Fruit fly (Drosophila melanogaster) S2 (cell line): ENCODE results near the gene CG15034.

ENCODE experiments used
- CG8478 ChIP-seq: fragments of >200 bp; optimal IDR thresholded peaks from 2 replicates; lab custom pipeline; 2018
- CTCF ChIP-seq, 2 experiments: fragments of >200 bp; optimal IDR thresholded peaks; 2 replicates each; lab custom pipeline; 2018

The CG15034 gene

dm6 chrX:7319053-7319702, 28.1 kb downstream of the CG15034 start:
- TF ChIP-seq CTCF (optimal IDR thresholded peaks at IDR 0.05; lab: Kevin White, UChicago) (no peak), CG8478 (lab: Kevin White, UChicago) (no peak)

DNA sequence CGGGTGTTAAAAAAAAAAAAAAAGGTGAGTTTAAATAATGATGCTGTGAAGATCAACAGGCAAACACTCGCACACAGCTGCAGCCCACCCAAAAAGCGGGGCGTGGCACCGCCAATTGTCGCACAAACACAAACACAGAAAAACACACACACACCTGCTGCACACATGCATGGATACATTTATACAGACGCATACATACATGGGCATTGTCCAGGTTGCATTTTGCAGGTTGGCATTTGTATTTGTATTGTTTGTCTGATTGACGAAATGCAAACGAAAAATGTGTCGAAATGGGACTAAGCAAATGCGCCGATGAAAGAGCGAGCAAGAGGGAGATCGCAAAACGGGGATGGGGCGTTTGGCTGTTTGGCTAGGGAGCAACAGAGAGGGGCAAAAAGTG, 28.8 kb downstream of the CG15034 start:
- TF ChIP-seq CG8478 (lab: Kevin White, UChicago): no peak
- no peak for TF ChIP-seq CTCF (optimal IDR thresholded peaks at IDR 0.05; lab: Kevin White, UChicago)

DNA sequence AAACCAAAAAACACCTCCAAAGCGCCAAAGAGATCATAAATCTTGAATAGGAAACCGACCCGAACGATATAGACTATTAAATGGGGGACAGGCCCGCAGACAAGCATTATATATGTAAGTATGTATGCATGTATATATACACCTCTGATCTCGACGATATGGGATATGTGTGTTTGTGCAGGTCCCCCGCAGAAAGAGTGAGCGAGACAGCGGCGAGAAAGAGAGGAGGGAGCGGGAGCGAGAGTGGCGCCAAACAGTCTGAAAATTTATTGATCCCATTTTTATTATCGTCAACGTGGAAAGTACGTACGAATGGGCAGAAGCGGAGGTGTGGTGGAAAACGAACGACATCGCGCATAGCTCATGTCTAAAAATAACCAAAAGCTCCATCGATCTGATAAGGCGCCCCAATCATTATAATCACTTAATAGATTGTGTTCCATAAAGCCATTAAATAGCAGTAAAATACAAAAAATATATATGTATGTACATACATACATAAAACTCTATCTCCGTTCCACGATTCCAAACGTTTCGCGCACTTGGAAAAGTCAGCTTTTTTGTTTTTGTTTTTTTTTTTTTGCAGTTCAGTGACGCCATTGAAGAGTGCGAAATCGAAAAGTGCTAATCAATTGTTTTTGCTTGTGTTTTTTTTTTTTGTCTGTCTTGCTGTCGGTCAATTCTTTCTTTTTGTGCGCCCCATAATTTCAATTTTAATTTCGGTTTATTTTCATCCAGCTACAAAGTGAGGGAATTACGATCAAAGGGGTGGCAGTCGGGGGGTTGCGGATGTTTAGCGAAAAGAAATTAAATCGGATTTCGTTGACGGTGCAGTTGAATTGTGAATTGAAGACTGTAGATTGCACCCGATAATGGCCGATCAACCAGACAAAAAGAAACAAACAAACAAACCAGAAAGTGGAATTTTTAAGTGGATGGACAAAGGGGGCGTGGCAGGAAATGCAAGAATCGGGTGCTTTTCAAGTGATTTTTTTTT, 29.8 kb downstream of the CG15034 start:
- no peak for TF ChIP-seq CG8478 (lab: Kevin White, UChicago)
- no peak for TF ChIP-seq CTCF (optimal IDR thresholded peaks at IDR 0.05; lab: Kevin White, UChicago)

DNA sequence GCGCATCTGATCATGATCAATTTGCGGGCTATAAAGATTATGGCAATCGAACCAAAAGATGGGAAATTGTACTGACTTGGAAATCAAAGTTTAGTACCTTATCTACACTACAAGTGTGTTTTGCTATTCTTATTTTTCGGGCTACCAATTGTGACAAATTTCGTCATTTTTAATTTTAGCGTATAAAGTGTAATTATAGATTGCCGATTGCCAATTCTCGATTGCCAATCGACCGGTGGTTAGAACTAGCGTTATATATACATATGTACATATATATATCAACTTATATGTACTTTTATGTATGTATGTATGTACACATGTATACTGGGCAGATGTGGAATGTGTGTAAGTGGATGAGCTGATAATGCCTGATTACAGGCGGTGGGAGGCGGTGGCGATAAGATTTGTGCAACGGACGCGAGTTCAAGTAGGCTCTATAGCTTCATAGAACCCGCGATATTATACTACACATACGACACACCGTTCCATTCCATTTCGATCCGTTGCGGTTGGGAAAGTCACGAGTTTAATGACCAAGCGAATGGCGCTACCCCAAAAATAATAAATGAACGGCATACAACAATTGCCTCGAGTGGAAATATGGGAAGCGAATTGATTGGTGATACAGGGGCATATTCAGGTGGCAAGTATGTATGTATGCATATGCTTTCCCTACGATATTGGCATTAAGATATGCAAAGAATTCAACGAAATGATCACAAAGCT, 31.2 kb downstream of the CG15034 start:
- no peak for TF ChIP-seq CTCF (optimal IDR thresholded peaks at IDR 0.05; lab: Kevin White, UChicago)
- no peak for TF ChIP-seq CG8478 (lab: Kevin White, UChicago)

DNA sequence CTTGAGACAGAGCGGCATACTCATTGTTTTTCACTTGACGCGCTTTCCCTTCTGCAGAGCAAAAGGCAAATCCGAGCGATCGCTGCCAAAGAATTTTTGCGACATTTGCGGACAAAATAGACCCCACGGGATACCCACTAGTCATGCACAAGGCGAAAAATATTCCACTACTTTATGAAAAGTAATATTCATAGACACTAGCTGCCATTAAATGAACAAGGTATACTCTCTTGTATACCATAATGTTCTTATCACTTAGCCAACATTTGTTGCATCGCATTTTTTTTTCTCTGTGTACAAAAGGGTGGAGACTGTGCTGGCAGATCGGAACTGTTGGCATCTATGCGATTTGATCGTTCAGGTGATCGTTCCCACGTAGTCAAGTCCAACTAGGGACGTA, 34.9 kb downstream of the CG15034 start:
- no peak for TF ChIP-seq CG8478 (lab: Kevin White, UChicago)
- TF ChIP-seq CTCF (optimal IDR thresholded peaks at IDR 0.05; lab: Kevin White, UChicago): no peak

DNA sequence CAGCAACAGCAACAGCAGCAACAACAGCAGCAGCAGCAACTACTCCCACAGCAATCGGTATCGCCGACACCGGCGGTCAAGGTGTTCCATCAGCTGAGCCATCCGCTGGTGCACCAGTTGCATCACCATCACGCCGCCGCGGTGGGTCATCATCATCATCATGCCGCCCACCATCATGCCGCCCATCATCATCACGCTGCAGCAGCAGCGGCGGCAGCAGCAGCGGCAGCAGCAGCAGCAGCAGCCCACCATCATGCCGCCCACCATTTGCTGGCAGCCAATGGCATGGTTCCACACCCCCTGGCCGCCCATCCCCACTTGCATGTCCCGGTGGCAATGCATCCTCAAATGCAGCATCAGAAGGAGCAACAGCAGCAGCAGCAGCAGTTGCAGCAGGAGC, 38.5 kb downstream of the CG15034 start:
- no peak for TF ChIP-seq CTCF (optimal IDR thresholded peaks at IDR 0.05; lab: Kevin White, UChicago)
- no peak for TF ChIP-seq CG8478 (lab: Kevin White, UChicago)

- peak in 1 of 2 experiments; percentile 21 for TF ChIP-seq CTCF (optimal IDR thresholded peaks at IDR 0.05; lab: Kevin White, UChicago)
- TF ChIP-seq CG8478 (lab: Kevin White, UChicago): no peak
These were observed 39.7 kb downstream of the CG15034 start, which contains the start of gene brk for dm6 chrX:7307478-7308200. Gene brk (plus strand): TSS chrX:7307939.

DNA sequence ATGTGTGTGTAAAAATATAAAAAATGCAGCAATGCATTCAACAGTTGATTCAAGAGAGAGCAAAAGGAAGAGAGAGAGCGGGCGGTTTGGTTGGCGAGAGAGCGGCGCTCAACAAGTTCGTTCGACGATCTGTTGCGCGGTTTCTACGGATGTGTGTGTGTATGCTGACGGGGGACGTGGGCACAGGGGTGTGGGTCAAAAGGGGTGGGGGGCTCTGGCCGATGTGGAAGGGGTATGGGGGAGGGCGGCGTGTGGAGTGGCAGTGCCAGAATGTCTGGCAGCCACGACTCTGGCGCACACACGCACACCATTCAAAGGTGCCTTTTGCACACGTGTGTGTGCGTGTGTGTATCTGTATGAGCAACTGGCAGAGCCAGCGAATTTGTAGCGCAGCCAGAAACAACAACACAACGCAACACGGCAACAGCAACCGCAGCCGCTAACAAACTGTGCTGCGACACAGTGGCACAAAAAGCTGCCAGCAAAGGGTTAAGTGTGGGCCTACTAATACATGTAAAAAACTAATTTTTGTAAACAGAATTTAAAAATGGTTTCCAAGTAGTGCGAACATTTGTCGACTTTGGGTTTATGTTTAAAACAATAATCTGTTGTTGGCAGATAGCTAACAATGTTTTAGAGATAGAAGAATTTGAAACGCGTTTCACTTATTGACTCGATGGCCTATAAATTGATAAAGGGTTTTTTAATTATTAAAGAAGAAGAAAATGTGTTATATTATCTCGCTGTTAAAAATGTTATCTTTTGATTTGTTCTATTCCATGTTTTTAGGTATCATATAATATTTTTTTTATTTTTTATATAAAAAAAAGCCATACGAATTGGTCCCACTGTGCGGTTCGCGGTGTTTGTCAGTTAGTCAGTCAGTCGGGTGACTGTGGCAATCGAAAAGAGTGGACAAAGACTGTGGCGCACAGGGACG, 40.5 kb downstream of the CG15034 start:
- no peak for TF ChIP-seq CG8478 (lab: Kevin White, UChicago)
- no peak for TF ChIP-seq CTCF (optimal IDR thresholded peaks at IDR 0.05; lab: Kevin White, UChicago)

dm6 chrX:7305753-7306338, 41.5 kb downstream of the CG15034 start:
- TF ChIP-seq CTCF (optimal IDR thresholded peaks at IDR 0.05; lab: Kevin White, UChicago): no peak
- no peak for TF ChIP-seq CG8478 (lab: Kevin White, UChicago)

DNA sequence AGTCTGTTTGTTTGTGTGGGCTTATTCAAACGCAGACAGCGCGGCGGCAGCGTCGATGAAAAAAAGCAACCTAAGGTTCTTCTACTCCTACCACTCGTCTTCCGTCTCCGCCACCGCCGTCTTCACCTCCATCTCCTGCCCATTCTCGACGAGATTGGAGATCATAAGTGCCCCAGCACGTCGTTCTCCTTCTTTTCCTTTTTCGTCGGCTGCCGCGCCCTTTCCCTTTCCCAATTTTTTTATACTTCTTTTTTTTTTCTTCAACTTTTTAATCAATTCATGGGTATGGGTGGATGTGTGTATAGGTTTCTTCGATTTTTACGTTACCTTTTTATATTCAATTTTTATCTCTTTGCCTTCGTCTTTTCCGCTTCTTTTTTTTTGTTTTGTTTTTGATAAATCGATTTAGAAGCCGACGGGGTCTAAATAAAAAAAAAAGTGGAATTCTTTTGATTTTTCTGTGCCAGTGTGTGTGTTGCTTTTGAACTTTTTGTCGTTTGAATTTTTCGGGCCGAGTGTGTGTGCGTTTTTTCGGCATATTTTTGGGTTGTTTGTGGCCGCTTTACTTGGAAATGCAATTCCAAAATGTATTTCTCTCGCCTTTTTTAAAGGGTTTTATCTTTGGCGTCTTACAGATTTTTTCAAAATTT, 42.4 kb downstream of the CG15034 start:
- no peak for TF ChIP-seq CG8478 (lab: Kevin White, UChicago)
- TF ChIP-seq CTCF (optimal IDR thresholded peaks at IDR 0.05; lab: Kevin White, UChicago): no peak

DNA sequence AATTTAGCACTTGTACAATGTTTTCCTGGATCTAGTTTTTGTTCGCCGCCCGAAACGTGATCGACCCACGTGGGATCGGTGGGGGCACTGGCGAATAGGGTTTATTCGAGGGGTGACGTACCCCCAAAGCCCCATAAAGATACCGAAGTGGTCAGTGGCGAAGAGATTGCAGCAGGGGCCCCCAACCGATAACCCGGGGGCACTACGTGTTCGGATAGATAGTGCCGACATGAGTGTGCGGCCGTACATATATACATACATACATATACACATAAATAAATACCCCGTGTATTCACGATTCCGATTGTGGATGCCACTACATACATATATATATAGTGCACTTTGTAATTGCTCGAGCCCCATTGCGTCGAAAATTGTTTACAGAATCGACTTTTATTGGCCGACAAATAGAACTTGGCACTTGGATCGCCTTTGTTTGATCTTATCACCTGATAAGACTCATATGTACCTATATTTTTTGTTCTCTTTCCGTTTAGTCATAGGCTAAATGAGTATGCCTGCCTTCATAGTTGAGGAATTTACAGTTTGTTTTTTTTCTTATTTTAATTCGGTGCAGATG, 43.4 kb downstream of the CG15034 start:
- TF ChIP-seq CTCF (optimal IDR thresholded peaks at IDR 0.05; lab: Kevin White, UChicago): no peak
- no peak for TF ChIP-seq CG8478 (lab: Kevin White, UChicago)

dm6 chrX:7302329-7302728, 45.0 kb downstream of the CG15034 start:
- TF ChIP-seq CG8478 (lab: Kevin White, UChicago) (no peak), CTCF (optimal IDR thresholded peaks at IDR 0.05; lab: Kevin White, UChicago) (no peak)
